Worm (Caenorhabditis elegans) whole organism, mixed stage, embryonic: Measurements from ENCODE around the gene Y69A2AR.19.

Source experiments
- M03D4.4 ChIP-seq: sonication (generic microtip); optimal IDR thresholded peaks from 2 replicates; lab custom pipeline; 2017; ENCODE audit warnings: mild to moderate bottlenecking, missing genetic modification characterization, missing compliant biosample characterization
- bed-3 ChIP-seq: fragments of 200-800 bp; sonication (Bioruptor generic); optimal IDR thresholded peaks from 3 replicates; lab custom pipeline; 2018; ENCODE audit warnings: mild to moderate bottlenecking, missing genetic modification characterization, moderate library complexity, missing compliant biosample characterization
- blmp-1 ChIP-seq: fragments of 150-350 bp; optimal IDR thresholded peaks from 2 replicates; lab custom pipeline; 2014; ENCODE audit warnings: missing biosample characterization, missing genetic modification characterization
- ceh-43 ChIP-seq: fragments of 200-800 bp; sonication (Bioruptor generic); optimal IDR thresholded peaks from 2 replicates; lab custom pipeline; 2018; ENCODE audit warnings: mild to moderate bottlenecking, missing genetic modification characterization, moderate library complexity, missing compliant biosample characterization
- ceh-83 ChIP-seq: fragments of 200-800 bp; sonication (Bioruptor generic); optimal IDR thresholded peaks from 2 replicates; lab custom pipeline; 2018; ENCODE audit warnings: mild to moderate bottlenecking, missing genetic modification characterization, missing compliant biosample characterization
- ces-1 ChIP-seq: fragments of 150-350 bp; optimal IDR thresholded peaks from 2 replicates; lab custom pipeline; 2014; ENCODE audit warnings: missing biosample characterization, missing genetic modification reagents, missing genetic modification characterization
- cnd-1 ChIP-seq: fragments of 200-800 bp; sonication (Bioruptor generic); optimal IDR thresholded peaks from 2 replicates; lab custom pipeline; 2018; ENCODE audit warnings: mild to moderate bottlenecking, missing genetic modification characterization, missing compliant biosample characterization
- drap-1 ChIP-seq: fragments of 200-800 bp; sonication (Bioruptor generic); optimal IDR thresholded peaks from 3 replicates; lab custom pipeline; 2018; ENCODE audit warnings: mild to moderate bottlenecking, missing genetic modification characterization, missing compliant biosample characterization
- elt-1 ChIP-seq: sonication (generic microtip); optimal IDR thresholded peaks from 2 replicates; lab custom pipeline; 2017; ENCODE audit warnings: missing genetic modification characterization, mild to moderate bottlenecking, missing compliant biosample characterization, antibody characterized with exemption, moderate library complexity, borderline replicate concordance; ENCODE audit not compliant: insufficient read depth
- elt-3 ChIP-seq: fragments of 150-350 bp; optimal IDR thresholded peaks from 2 replicates; lab custom pipeline; 2014; ENCODE audit warnings: missing biosample characterization, missing genetic modification characterization
- flh-1 ChIP-seq: fragments of 200-800 bp; sonication (Bioruptor generic); optimal IDR thresholded peaks from 2 replicates; lab custom pipeline; 2018; ENCODE audit warnings: mild to moderate bottlenecking, missing genetic modification characterization, moderate library complexity, missing compliant biosample characterization
- ham-2 ChIP-seq: fragments of 200-800 bp; sonication (Bioruptor generic); optimal IDR thresholded peaks from 2 replicates; lab custom pipeline; 2018; ENCODE audit warnings: mild to moderate bottlenecking, missing genetic modification characterization, missing compliant biosample characterization
- hlh-1 ChIP-seq: fragments of 150-350 bp; optimal IDR thresholded peaks from 2 replicates; lab custom pipeline; 2014; ENCODE audit warnings: missing biosample characterization, missing genetic modification reagents, missing genetic modification characterization
- lin-13 ChIP-seq: fragments of 150-350 bp; optimal IDR thresholded peaks from 2 replicates; lab custom pipeline; 2014; ENCODE audit warnings: missing biosample characterization, missing genetic modification characterization
- lin-32 ChIP-seq: fragments of 200-800 bp; sonication (Bioruptor generic); optimal IDR thresholded peaks from 2 replicates; lab custom pipeline; 2018; ENCODE audit warnings: mild to moderate bottlenecking, missing genetic modification characterization, missing compliant biosample characterization
- lsy-2 ChIP-seq: fragments of 150-350 bp; optimal IDR thresholded peaks from 2 replicates; lab custom pipeline; 2014; ENCODE audit warnings: missing biosample characterization, missing genetic modification characterization
- mab-5 ChIP-seq: fragments of 150-350 bp; optimal IDR thresholded peaks from 2 replicates; lab custom pipeline; 2014; ENCODE audit warnings: missing biosample characterization, missing genetic modification characterization
- mep-1 ChIP-seq: fragments of 150-350 bp; optimal IDR thresholded peaks from 2 replicates; lab custom pipeline; 2017; ENCODE audit warnings: missing biosample characterization, missing genetic modification reagents, missing genetic modification characterization, inconsistent platforms
- mls-2 ChIP-seq: sonication (generic microtip); optimal IDR thresholded peaks from 2 replicates; lab custom pipeline; 2016; ENCODE audit warnings: mild to moderate bottlenecking, missing genetic modification characterization, moderate library complexity, missing compliant biosample characterization
- nhr-12 ChIP-seq: fragments of 150-350 bp; optimal IDR thresholded peaks from 2 replicates; lab custom pipeline; 2014; ENCODE audit warnings: missing biosample characterization, missing genetic modification characterization
- nhr-2 ChIP-seq: fragments of 150-350 bp; optimal IDR thresholded peaks from 2 replicates; lab custom pipeline; 2014; ENCODE audit warnings: missing biosample characterization, missing genetic modification characterization
- nhr-237 ChIP-seq: fragments of 150-350 bp; optimal IDR thresholded peaks from 2 replicates; lab custom pipeline; 2014; ENCODE audit warnings: missing biosample characterization, missing genetic modification characterization
- nhr-28 ChIP-seq: fragments of 150-350 bp; optimal IDR thresholded peaks from 2 replicates; lab custom pipeline; 2014; ENCODE audit warnings: missing biosample characterization, missing genetic modification characterization
- nhr-76 ChIP-seq: sonication (generic microtip); optimal IDR thresholded peaks from 2 replicates; lab custom pipeline; 2017; ENCODE audit warnings: missing biosample characterization, missing genetic modification characterization
- pha-4 ChIP-seq: fragments of 150-350 bp; optimal IDR thresholded peaks from 2 replicates; lab custom pipeline; 2018; ENCODE audit warnings: missing biosample characterization, missing genetic modification reagents, missing genetic modification characterization
- sem-2 ChIP-seq: fragments of 200-800 bp; sonication (Bioruptor generic); optimal IDR thresholded peaks from 2 replicates; lab custom pipeline; 2018; ENCODE audit warnings: mild to moderate bottlenecking, missing genetic modification characterization, missing compliant biosample characterization
- snpc-4 ChIP-seq: fragments of 150-350 bp; optimal IDR thresholded peaks from 2 replicates; lab custom pipeline; 2014; ENCODE audit warnings: missing biosample characterization, missing genetic modification characterization
- sptf-1 ChIP-seq: sonication (generic microtip); optimal IDR thresholded peaks from 2 replicates; lab custom pipeline; 2017; ENCODE audit warnings: mild to moderate bottlenecking, missing genetic modification characterization, moderate library complexity, missing compliant biosample characterization
- tbx-8 ChIP-seq: fragments of 200-800 bp; sonication (Bioruptor generic); optimal IDR thresholded peaks from 2 replicates; lab custom pipeline; 2018; ENCODE audit warnings: mild to moderate bottlenecking, missing genetic modification characterization, moderate library complexity, missing compliant biosample characterization
- unc-120 ChIP-seq: sonication (generic microtip); optimal IDR thresholded peaks from 2 replicates; lab custom pipeline; 2017; ENCODE audit warnings: missing genetic modification characterization, missing compliant biosample characterization; ENCODE audit not compliant: poor library complexity, severe bottlenecking
- unc-39 ChIP-seq: fragments of 150-350 bp; optimal IDR thresholded peaks from 2 replicates; lab custom pipeline; 2014; ENCODE audit warnings: missing biosample characterization, missing genetic modification characterization
- unc-62 ChIP-seq: fragments of 150-350 bp; optimal IDR thresholded peaks from 2 replicates; lab custom pipeline; 2014; ENCODE audit warnings: missing biosample characterization, missing genetic modification reagents, missing genetic modification characterization
- zip-8 ChIP-seq: fragments of 150-350 bp; optimal IDR thresholded peaks from 2 replicates; lab custom pipeline; 2014; ENCODE audit warnings: missing biosample characterization, missing genetic modification characterization

Gene Y69A2AR.19

DNA sequence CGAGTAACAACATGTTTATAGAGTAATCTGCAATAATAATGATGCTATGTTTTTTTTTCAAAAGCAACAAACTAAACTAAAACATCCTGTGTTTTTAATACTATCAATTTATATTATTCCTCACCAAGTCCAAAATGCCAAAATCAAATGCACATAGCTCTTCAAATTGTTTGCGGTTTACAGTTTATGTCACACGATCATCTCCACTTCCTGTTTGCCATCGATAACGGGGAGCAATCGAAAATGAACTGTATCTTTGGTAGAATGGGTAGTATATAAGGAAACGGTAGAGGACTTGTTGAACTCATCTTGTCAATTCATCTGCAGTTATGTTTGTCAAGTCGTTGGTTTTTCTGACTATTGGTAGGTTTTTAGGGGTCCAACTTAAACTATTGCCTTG, 24.5 kb upstream of the Y69A2AR.19 start, which contains the start of gene ilys-3:
ilys-3 (plus strand) TSS at position 301 of the 400 bp plus-strand sequence.
- TF ChIP-seq nhr-2 (tag; lab: Kevin White, UChicago) (no peak), snpc-4 (tag; lab: Kevin White, UChicago) (no peak), unc-39 (tag; lab: Kevin White, UChicago) (no peak), cnd-1 (tag; lab: Kevin White, UChicago) (no peak), tbx-8 (GFP tag; lab: Kevin White, UChicago) (no peak), elt-1 (tag; lab: Kevin White, UChicago) (no peak), pha-4 (no peak), ceh-43 (GFP tag; lab: Kevin White, UChicago) (no peak), sem-2 (GFP tag; lab: Kevin White, UChicago) (no peak), flh-1 (GFP tag; lab: Kevin White, UChicago) (no peak), sptf-1 (no peak), mab-5 (tag; lab: Kevin White, UChicago) (no peak), nhr-237 (no peak), hlh-1 (tag; lab: Kevin White, UChicago) (no peak), ham-2 (no peak), M03D4.4 (tag; lab: Kevin White, UChicago) (no peak)

DNA sequence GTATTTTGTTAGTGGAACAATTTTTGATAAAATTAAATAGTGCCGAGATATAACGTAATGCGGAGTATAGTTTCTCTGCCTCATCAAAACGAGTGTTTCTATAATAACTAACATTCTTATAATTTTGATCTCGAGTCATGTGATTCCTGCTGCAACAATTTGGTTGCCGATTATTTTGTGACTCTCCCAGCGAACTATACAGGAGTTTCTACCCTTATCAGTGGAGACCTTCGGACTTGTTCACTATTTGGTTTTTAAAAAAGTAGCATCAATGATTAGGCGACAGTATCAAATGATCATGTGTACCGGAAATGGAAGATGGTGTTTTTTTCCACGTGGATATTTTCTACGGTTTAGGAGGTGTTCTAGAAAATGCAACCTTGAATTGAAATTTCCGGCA, 22.4 kb upstream of the Y69A2AR.19 start:
- no peak for TF ChIP-seq unc-62

DNA sequence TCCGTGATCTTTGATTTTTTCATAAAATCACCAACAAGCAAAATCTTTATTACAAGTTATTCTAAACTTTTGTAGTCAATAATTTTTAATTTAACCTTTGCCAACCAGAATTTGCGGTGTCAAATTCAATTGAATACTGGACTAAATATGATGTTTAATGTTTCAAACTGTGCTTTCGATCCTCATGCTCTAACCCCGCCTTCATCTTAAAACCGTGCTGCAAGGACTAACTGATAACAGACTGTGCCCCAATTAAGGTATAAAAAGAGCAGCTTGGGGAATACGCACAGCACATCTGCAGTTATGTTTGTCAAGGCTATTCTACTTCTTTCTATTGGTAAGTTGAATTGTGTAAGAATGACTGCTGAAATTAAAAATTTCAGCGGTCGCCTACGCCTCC, 21.2 kb upstream of the Y69A2AR.19 start, which contains the start of gene ilys-2:
ilys-2 (plus strand) TSS at position 301 of the 400 bp plus-strand sequence.
- no peak for TF ChIP-seq unc-62
- TF ChIP-seq sem-2 (GFP tag; lab: Kevin White, UChicago) = no peak
- no peak for TF ChIP-seq cnd-1 (tag; lab: Kevin White, UChicago)
- TF ChIP-seq mls-2 (tag; lab: Kevin White, UChicago) = no peak
- no peak for TF ChIP-seq ceh-83 (GFP tag; lab: Kevin White, UChicago)
- TF ChIP-seq unc-39 (tag; lab: Kevin White, UChicago) = no peak
- TF ChIP-seq lin-13 (tag; lab: Kevin White, UChicago) = no peak
- TF ChIP-seq blmp-1 (tag; lab: Kevin White, UChicago) = no peak
- no peak for TF ChIP-seq flh-1 (GFP tag; lab: Kevin White, UChicago)
- TF ChIP-seq ceh-43 (GFP tag; lab: Kevin White, UChicago) = no peak
- no peak for TF ChIP-seq drap-1 (GFP tag; lab: Kevin White, UChicago)
- TF ChIP-seq nhr-12 (tag; lab: Kevin White, UChicago) = no peak
- no peak for TF ChIP-seq M03D4.4 (tag; lab: Kevin White, UChicago)
- no peak for TF ChIP-seq bed-3 (GFP tag; lab: Kevin White, UChicago)
- no peak for TF ChIP-seq ces-1

DNA sequence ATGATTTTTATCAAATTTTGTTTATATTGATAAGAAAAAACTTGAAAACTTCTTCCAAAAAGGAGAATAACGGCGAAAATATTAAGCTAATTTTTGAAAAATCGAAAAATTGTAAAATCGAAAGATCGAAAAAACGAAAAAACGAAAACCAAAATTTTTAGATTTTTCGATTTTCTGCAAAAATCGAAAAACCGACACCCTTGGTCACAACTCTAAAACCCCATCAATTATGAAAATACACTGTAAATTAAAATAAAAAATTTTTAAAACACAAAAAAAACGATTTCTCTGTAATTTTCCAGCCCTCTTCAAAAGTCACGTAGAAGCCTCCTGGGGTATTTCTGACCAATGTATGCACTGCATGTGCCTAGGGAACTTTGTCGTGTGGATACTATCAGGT, 18.5 kb upstream of the Y69A2AR.19 start, which contains the start of gene ilys-1:
ilys-1 (plus strand) TSS at position 301 of the 400 bp plus-strand sequence.
- TF ChIP-seq drap-1 (GFP tag; lab: Kevin White, UChicago) = no peak
- no peak for TF ChIP-seq nhr-28 (tag; lab: Kevin White, UChicago)
- TF ChIP-seq unc-62 = no peak
- TF ChIP-seq sptf-1 = no peak
- TF ChIP-seq lin-32 (GFP tag; lab: Kevin White, UChicago) = no peak
- TF ChIP-seq unc-39 (tag; lab: Kevin White, UChicago) = no peak
- no peak for TF ChIP-seq sem-2 (GFP tag; lab: Kevin White, UChicago)
- no peak for TF ChIP-seq unc-120 (tag; lab: Kevin White, UChicago)
- TF ChIP-seq elt-1 (tag; lab: Kevin White, UChicago) = no peak
- TF ChIP-seq lsy-2 (tag; lab: Kevin White, UChicago) = no peak

DNA sequence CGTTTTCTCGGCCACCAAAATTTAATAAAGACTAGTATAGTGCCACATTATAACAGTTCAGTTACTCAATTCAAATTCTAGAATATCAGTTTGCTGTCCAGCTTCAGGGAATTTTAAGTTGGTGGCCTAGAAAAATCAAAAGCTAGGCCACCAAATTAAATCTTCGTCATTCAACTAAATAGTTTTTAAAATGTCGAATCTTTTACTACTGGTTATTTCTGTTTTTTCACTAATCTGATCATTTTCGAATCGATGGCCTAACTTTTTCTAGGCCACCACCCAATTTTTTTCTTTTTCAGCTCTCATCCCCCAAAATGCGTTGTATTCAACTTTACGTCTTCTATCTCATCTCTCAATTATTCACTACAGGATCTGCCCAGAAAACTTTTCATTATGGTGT, 12.2 kb upstream of the Y69A2AR.19 start, which contains the start of gene grd-16:
grd-16 (plus strand) TSS at position 301 of the 400 bp plus-strand sequence.
- TF ChIP-seq pha-4 = no peak
- TF ChIP-seq blmp-1 (tag; lab: Kevin White, UChicago) = no peak
- TF ChIP-seq, all 35 proteins: peak for 0

DNA sequence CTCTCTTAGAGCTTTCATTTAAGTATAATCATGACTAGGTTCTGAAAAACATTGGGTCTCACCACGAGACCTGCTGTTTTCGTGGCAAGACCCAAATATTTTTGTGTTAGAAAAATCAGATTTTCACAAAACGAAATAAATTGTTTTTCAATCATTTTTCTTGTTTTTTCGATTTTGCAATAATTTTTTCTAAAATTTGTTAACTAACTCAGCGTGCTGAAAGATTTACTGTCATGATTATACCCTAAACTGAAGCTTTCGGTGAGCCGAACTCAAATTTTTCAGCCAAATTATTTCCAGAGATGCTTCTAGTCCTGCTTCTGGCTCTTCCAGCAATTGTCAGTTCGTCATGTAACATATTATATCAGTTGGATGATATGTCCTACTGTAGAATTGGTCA, 6.7 kb upstream of the Y69A2AR.19 start, which contains the start of gene Y69A2AL.2:
Y69A2AL.2 (plus strand) TSS at position 301 of the 400 bp plus-strand sequence.
- TF ChIP-seq nhr-28 (tag; lab: Kevin White, UChicago) (no peak), unc-39 (tag; lab: Kevin White, UChicago) (no peak), mep-1 (no peak), unc-62 (no peak), lin-13 (tag; lab: Kevin White, UChicago) (no peak), cnd-1 (tag; lab: Kevin White, UChicago) (no peak), drap-1 (GFP tag; lab: Kevin White, UChicago) (no peak), zip-8 (tag; lab: Kevin White, UChicago) (no peak), ham-2 (no peak), lsy-2 (tag; lab: Kevin White, UChicago) (no peak), ces-1 (no peak), nhr-237 (no peak), unc-120 (tag; lab: Kevin White, UChicago) (no peak), mls-2 (tag; lab: Kevin White, UChicago) (no peak), blmp-1 (tag; lab: Kevin White, UChicago) (no peak), sem-2 (GFP tag; lab: Kevin White, UChicago) (no peak), nhr-2 (tag; lab: Kevin White, UChicago) (no peak), elt-3 (tag; lab: Kevin White, UChicago) (no peak), nhr-76 (tag; lab: Kevin White, UChicago) (no peak)
